Worm (Caenorhabditis elegans) whole organism, late embryonic: Measurements from ENCODE around the gene Y38E10A.2.

Experiments used
- C08G9.2 ChIP-seq: sonication (generic microtip); optimal IDR thresholded peaks from 2 replicates; lab custom pipeline; 2016; ENCODE audit warnings: mild to moderate bottlenecking, missing genetic modification characterization, moderate library complexity, missing compliant biosample characterization
- F13H6.1 ChIP-seq: sonication (generic microtip); optimal IDR thresholded peaks from 2 replicates; lab custom pipeline; 2016; ENCODE audit warnings: missing genetic modification characterization, missing compliant biosample characterization
- K02D7.2 ChIP-seq: sonication (generic microtip); optimal IDR thresholded peaks from 2 replicates; lab custom pipeline; 2017; ENCODE audit warnings: mild to moderate bottlenecking, missing genetic modification characterization, missing compliant biosample characterization
- Y22D7AL.16 ChIP-seq: sonication (generic microtip); optimal IDR thresholded peaks from 2 replicates; lab custom pipeline; 2016; ENCODE audit warnings: missing genetic modification characterization, missing compliant biosample characterization
- ama-1 ChIP-seq: fragments of 150-350 bp; optimal IDR thresholded peaks from 2 replicates; lab custom pipeline; 2014
- ceh-14 ChIP-seq: sonication (generic microtip); optimal IDR thresholded peaks from 2 replicates; lab custom pipeline; 2016; ENCODE audit warnings: missing genotype, missing genetic modification characterization, missing compliant biosample characterization
- ceh-19 ChIP-seq: fragments of 200-800 bp; sonication (Bioruptor generic); optimal IDR thresholded peaks from 2 replicates; lab custom pipeline; 2018; ENCODE audit warnings: mild to moderate bottlenecking, missing genetic modification characterization, missing compliant biosample characterization
- ceh-22 ChIP-seq: sonication (generic microtip); optimal IDR thresholded peaks from 2 replicates; lab custom pipeline; 2017; ENCODE audit warnings: missing biosample characterization, missing genetic modification characterization
- ceh-34 ChIP-seq: sonication (generic microtip); optimal IDR thresholded peaks from 2 replicates; lab custom pipeline; 2016; ENCODE audit warnings: mild to moderate bottlenecking, missing genetic modification characterization, missing compliant biosample characterization
- ceh-45 ChIP-seq: fragments of 200-800 bp; sonication (Bioruptor generic); IDR thresholded peaks from 2 replicates; pipeline ENCODE4 v1.3.6; 2022; ENCODE audit warnings: missing genetic modification reagents, missing genetic modification characterization, missing compliant biosample characterization
- ceh-6 ChIP-seq: fragments of 200-800 bp; sonication (Bioruptor generic); optimal IDR thresholded peaks from 2 replicates; lab custom pipeline; 2018; ENCODE audit warnings: mild to moderate bottlenecking, missing genetic modification characterization, missing compliant biosample characterization
- ceh-9 ChIP-seq: sonication (generic microtip); optimal IDR thresholded peaks from 2 replicates; lab custom pipeline; 2016; ENCODE audit warnings: mild to moderate bottlenecking, missing genetic modification characterization, inconsistent platforms, missing compliant biosample characterization
- che-1 ChIP-seq: sonication (generic microtip); optimal IDR thresholded peaks from 2 replicates; lab custom pipeline; 2016; ENCODE audit warnings: mild to moderate bottlenecking, missing genetic modification characterization, missing compliant biosample characterization
- dmd-4 ChIP-seq: sonication (generic microtip); optimal IDR thresholded peaks from 2 replicates; lab custom pipeline; 2016; ENCODE audit warnings: borderline replicate concordance, missing genetic modification characterization, missing compliant biosample characterization
- elt-4 ChIP-seq: sonication (generic microtip); optimal IDR thresholded peaks from 2 replicates; lab custom pipeline; 2016; ENCODE audit warnings: missing genetic modification characterization, missing compliant biosample characterization
- ets-4 ChIP-seq: sonication (generic microtip); optimal IDR thresholded peaks from 2 replicates; lab custom pipeline; 2016; ENCODE audit warnings: missing genetic modification characterization, missing compliant biosample characterization
- eyg-1 ChIP-seq: sonication (generic microtip); optimal IDR thresholded peaks from 2 replicates; lab custom pipeline; 2016; ENCODE audit warnings: missing genotype, missing genetic modification characterization, missing compliant biosample characterization
- fax-1 ChIP-seq: sonication (generic microtip); optimal IDR thresholded peaks from 2 replicates; lab custom pipeline; 2016; ENCODE audit warnings: missing genotype, missing genetic modification characterization, missing compliant biosample characterization
- fkh-10 ChIP-seq: fragments of 150-350 bp; optimal IDR thresholded peaks from 2 replicates; lab custom pipeline; 2014; ENCODE audit warnings: missing biosample characterization, missing genetic modification reagents, missing genetic modification characterization
- hlh-13 ChIP-seq: fragments of 200-800 bp; sonication (Bioruptor generic); optimal IDR thresholded peaks from 2 replicates; lab custom pipeline; 2018; ENCODE audit warnings: mild to moderate bottlenecking, missing genetic modification characterization, missing compliant biosample characterization
- hlh-6 ChIP-seq: sonication (generic microtip); optimal IDR thresholded peaks from 2 replicates; lab custom pipeline; 2016; ENCODE audit warnings: missing genotype, missing genetic modification characterization, missing compliant biosample characterization
- lim-6 ChIP-seq: sonication (generic microtip); optimal IDR thresholded peaks from 2 replicates; lab custom pipeline; 2016; ENCODE audit warnings: missing genetic modification characterization, missing compliant biosample characterization
- lin-11 ChIP-seq: fragments of 200-800 bp; sonication (Bioruptor generic); optimal IDR thresholded peaks from 2 replicates; lab custom pipeline; 2018; ENCODE audit warnings: mild to moderate bottlenecking, missing genetic modification characterization, missing compliant biosample characterization
- madf-2 ChIP-seq: sonication (generic microtip); optimal IDR thresholded peaks from 2 replicates; lab custom pipeline; 2017; ENCODE audit warnings: missing genetic modification characterization, missing compliant biosample characterization
- mec-3 ChIP-seq: sonication (generic microtip); optimal IDR thresholded peaks from 2 replicates; lab custom pipeline; 2016; ENCODE audit warnings: borderline replicate concordance, missing genetic modification characterization, missing compliant biosample characterization
- nfya-1 ChIP-seq: sonication (generic microtip); optimal IDR thresholded peaks from 2 replicates; lab custom pipeline; 2017; ENCODE audit warnings: missing genetic modification characterization, mild to moderate bottlenecking, missing compliant biosample characterization, antibody characterized with exemption, moderate library complexity
- nhr-11 ChIP-seq: fragments of 150-350 bp; optimal IDR thresholded peaks from 2 replicates; lab custom pipeline; 2014; ENCODE audit warnings: missing biosample characterization, missing genetic modification characterization
- nhr-232 ChIP-seq: sonication (generic microtip); optimal IDR thresholded peaks from 2 replicates; lab custom pipeline; 2016; ENCODE audit warnings: missing genetic modification characterization, missing compliant biosample characterization
- odd-2 ChIP-seq: sonication (generic microtip); optimal IDR thresholded peaks from 2 replicates; lab custom pipeline; 2017; ENCODE audit warnings: antibody characterized with exemption, mild to moderate bottlenecking, missing genetic modification characterization, missing compliant biosample characterization
- pag-3 ChIP-seq: sonication (generic microtip); optimal IDR thresholded peaks from 2 replicates; lab custom pipeline; 2016; ENCODE audit warnings: missing compliant biosample characterization, missing genetic modification characterization, borderline replicate concordance
- pat-9 ChIP-seq: fragments of 200-800 bp; sonication (Bioruptor generic); optimal IDR thresholded peaks from 2 replicates; lab custom pipeline; 2018; ENCODE audit warnings: mild to moderate bottlenecking, missing genetic modification characterization, moderate library complexity, missing compliant biosample characterization
- pqm-1 ChIP-seq: sonication (generic microtip); optimal IDR thresholded peaks from 2 replicates; lab custom pipeline; 2016; ENCODE audit warnings: missing genetic modification characterization, missing compliant biosample characterization
- ref-2 ChIP-seq: sonication (generic microtip); optimal IDR thresholded peaks from 2 replicates; lab custom pipeline; 2016; ENCODE audit warnings: missing genetic modification characterization, missing compliant biosample characterization
- rnt-1 ChIP-seq: sonication (generic microtip); optimal IDR thresholded peaks from 2 replicates; lab custom pipeline; 2016; ENCODE audit warnings: missing genetic modification characterization, missing compliant biosample characterization
- sox-2 ChIP-seq: fragments of 200-800 bp; sonication (Bioruptor generic); IDR thresholded peaks from 2 replicates; pipeline ENCODE4 v1.3.6; 2022; ENCODE audit warnings: missing genetic modification reagents, missing genetic modification characterization, missing compliant biosample characterization
- tbx-2 ChIP-seq: sonication (generic microtip); optimal IDR thresholded peaks from 2 replicates; lab custom pipeline; 2016; ENCODE audit warnings: missing genetic modification characterization, missing compliant biosample characterization
- tbx-7 ChIP-seq: sonication (generic microtip); optimal IDR thresholded peaks from 2 replicates; lab custom pipeline; 2016; ENCODE audit warnings: missing genotype, missing genetic modification characterization, missing compliant biosample characterization
- ttx-3 ChIP-seq: sonication (generic microtip); optimal IDR thresholded peaks from 2 replicates; lab custom pipeline; 2016; ENCODE audit warnings: missing genetic modification reagents, missing genetic modification characterization, missing compliant biosample characterization
- unc-55 ChIP-seq: sonication (generic microtip); optimal IDR thresholded peaks from 2 replicates; lab custom pipeline; 2017; ENCODE audit warnings: missing biosample characterization, missing genetic modification reagents, missing genetic modification characterization
- unc-86 ChIP-seq: sonication (generic microtip); optimal IDR thresholded peaks from 2 replicates; lab custom pipeline; 2016; ENCODE audit warnings: missing genetic modification characterization, missing compliant biosample characterization
- zip-5 ChIP-seq: sonication (generic microtip); optimal IDR thresholded peaks from 2 replicates; lab custom pipeline; 2016; ENCODE audit warnings: missing genetic modification characterization, missing compliant biosample characterization
- ztf-16 ChIP-seq: sonication (generic microtip); optimal IDR thresholded peaks from 2 replicates; lab custom pipeline; 2017; ENCODE audit warnings: missing genetic modification characterization, missing compliant biosample characterization

Y38E10A.2 gene

ce11 chrII:12573541-12573940 lies at the start of gene Y38E10A.2:
TSS of gene Y38E10A.2 (minus strand) at chrII:12573641.
- no peak for TF ChIP-seq tbx-2 (tag; lab: Kevin White, UChicago)
- no peak for TF ChIP-seq ceh-45 (GFP tag; lab: Robert Waterston, UW)
- no peak for TF ChIP-seq unc-55 (GFP tag; lab: Kevin White, UChicago)
- no peak for TF ChIP-seq madf-2 (tag; lab: Kevin White, UChicago)
- no peak for TF ChIP-seq odd-2
- no peak for TF ChIP-seq hlh-13 (GFP tag; lab: Kevin White, UChicago)
- no peak for TF ChIP-seq elt-4 (tag; lab: Kevin White, UChicago)
- no peak for TF ChIP-seq pag-3 (tag; lab: Kevin White, UChicago)
- no peak for TF ChIP-seq ceh-19
- no peak for TF ChIP-seq zip-5
- no peak for TF ChIP-seq Y22D7AL.16 (tag; lab: Kevin White, UChicago)
- TF ChIP-seq nhr-11: no peak

DNA sequence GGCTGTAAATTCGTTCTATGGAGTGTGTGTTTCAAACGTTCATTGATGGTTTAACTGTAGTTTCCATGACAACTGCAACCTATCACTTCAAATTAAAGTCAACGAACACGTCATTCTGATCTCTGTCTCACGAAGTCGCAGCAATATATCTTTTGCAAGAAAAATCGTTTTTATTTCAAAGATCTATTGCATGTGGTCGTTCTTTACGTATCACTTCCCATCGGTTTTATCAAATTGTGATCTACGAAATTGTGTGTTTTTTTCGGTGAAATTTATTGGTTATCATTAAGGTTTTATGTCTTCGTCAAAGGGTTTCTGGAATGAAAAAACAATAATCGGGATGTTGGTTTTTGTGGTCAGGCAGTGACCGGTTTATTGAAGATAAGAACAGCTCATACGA lies 49.4 kb upstream of the Y38E10A.2 start:
- no peak for TF ChIP-seq ceh-14 (tag; lab: Kevin White, UChicago)
- TF ChIP-seq pat-9: no peak
- TF ChIP-seq fax-1 (tag; lab: Kevin White, UChicago): no peak
- TF ChIP-seq unc-55 (GFP tag; lab: Kevin White, UChicago): no peak
- TF ChIP-seq ceh-22: no peak
- TF ChIP-seq che-1 (tag; lab: Kevin White, UChicago): no peak
- no peak for TF ChIP-seq pag-3 (tag; lab: Kevin White, UChicago)
- no peak for TF ChIP-seq unc-86 (tag; lab: Kevin White, UChicago)
- no peak for TF ChIP-seq ceh-9 (tag; lab: Kevin White, UChicago)
- TF ChIP-seq madf-2 (tag; lab: Kevin White, UChicago): no peak
- no peak for TF ChIP-seq sox-2 (GFP tag; lab: Robert Waterston, UW)
- TF ChIP-seq ref-2 (tag; lab: Kevin White, UChicago): no peak
- TF ChIP-seq ets-4 (tag; lab: Kevin White, UChicago): no peak
- no peak for TF ChIP-seq hlh-6 (tag; lab: Kevin White, UChicago)
- no peak for TF ChIP-seq ttx-3
- TF ChIP-seq ama-1 (lab: Kevin White, UChicago): no peak

- TF ChIP-seq nhr-232 (tag; lab: Kevin White, UChicago) (no peak), mec-3 (tag; lab: Kevin White, UChicago) (no peak), dmd-4 (tag; lab: Kevin White, UChicago) (no peak), K02D7.2 (no peak), zip-5 (no peak), fkh-10 (GFP tag; lab: Kevin White, UChicago) (no peak), che-1 (tag; lab: Kevin White, UChicago) (no peak), nfya-1 (tag; lab: Kevin White, UChicago) (no peak), lin-11 (tag; lab: Kevin White, UChicago) (no peak), ceh-6 (GFP tag; lab: Kevin White, UChicago) (no peak), Y22D7AL.16 (tag; lab: Kevin White, UChicago) (no peak), sox-2 (GFP tag; lab: Robert Waterston, UW) (no peak)
Observed at ce11 chrII:12621908-12622566, 48.6 kb upstream of the Y38E10A.2 start, which contains the start of gene nspe-8. TSS of gene nspe-8 (minus strand) at chrII:12621958.

- TF ChIP-seq ceh-45 (GFP tag; lab: Robert Waterston, UW): no peak
- no peak for TF ChIP-seq pqm-1
- no peak for TF ChIP-seq ztf-16
- TF ChIP-seq zip-5: no peak
- no peak for TF ChIP-seq nhr-11
- no peak for TF ChIP-seq ceh-9 (tag; lab: Kevin White, UChicago)
- no peak for TF ChIP-seq C08G9.2 (tag; lab: Kevin White, UChicago)
- TF ChIP-seq nfya-1 (tag; lab: Kevin White, UChicago): no peak
- TF ChIP-seq F13H6.1 (tag; lab: Kevin White, UChicago): no peak
- no peak for TF ChIP-seq lim-6 (tag; lab: Kevin White, UChicago)
- no peak for TF ChIP-seq ets-4 (tag; lab: Kevin White, UChicago)
- TF ChIP-seq tbx-7 (tag; lab: Kevin White, UChicago): no peak
- no peak for TF ChIP-seq rnt-1 (tag; lab: Kevin White, UChicago)
- TF ChIP-seq ama-1 (lab: Kevin White, UChicago): no peak
- no peak for TF ChIP-seq eyg-1
- no peak for TF ChIP-seq ceh-34
- no peak for TF ChIP-seq odd-2
- TF ChIP-seq mec-3 (tag; lab: Kevin White, UChicago): no peak
Observed at ce11 chrII:12620764-12621163, 47.3 kb upstream of the Y38E10A.2 start, which contains the start of gene nspe-1. TSS of gene nspe-1 (minus strand) at chrII:12620864.
